Fruit fly (Drosophila melanogaster) whole organism, embryonic: Measurements from ENCODE around the gene CG31249.

Experiments
- Ada2b ChIP-seq: fragments of 200-800 bp; sonication (Bioruptor generic); IDR thresholded peaks from 2 replicates; pipeline ENCODE4 v1.3.6; 2022; ENCODE audit warnings: missing biosample characterization, missing genetic modification characterization
- Asciz ChIP-seq: fragments of 200-800 bp; sonication (Bioruptor generic); optimal IDR thresholded peaks from 2 replicates; lab custom pipeline; 2017; ENCODE audit warnings: missing biosample characterization, mild to moderate bottlenecking, missing genetic modification characterization, missing genetic modification reagents
- Atf6 ChIP-seq: fragments of 200-800 bp; sonication (Bioruptor generic); IDR thresholded peaks from 2 replicates; pipeline ENCODE4 v1.3.6; 2022; ENCODE audit warnings: missing biosample characterization, missing genetic modification characterization
- CG10959 ChIP-seq: fragments of 200-800 bp; sonication (Bioruptor generic); IDR thresholded peaks from 2 replicates; pipeline ENCODE4 v1.3.6; 2022; ENCODE audit warnings: missing biosample characterization, missing genetic modification characterization
- CG11504 ChIP-seq: fragments of 200-800 bp; sonication (Bioruptor generic); optimal IDR thresholded peaks from 3 replicates; lab custom pipeline; 2019; ENCODE audit warnings: missing biosample characterization, mild to moderate bottlenecking, missing genetic modification characterization, moderate library complexity
- CG11695 ChIP-seq: fragments of 200-800 bp; sonication (Bioruptor generic); IDR thresholded peaks from 3 replicates; pipeline ENCODE4 v1.3.6; 2022; ENCODE audit warnings: missing biosample characterization, missing genetic modification characterization
- CG12744 ChIP-seq: fragments of 200-800 bp; sonication (Bioruptor generic); optimal IDR thresholded peaks from 2 replicates; lab custom pipeline; 2016; ENCODE audit warnings: missing biosample characterization, missing genetic modification characterization
- CG13287 ChIP-seq: fragments of 200-800 bp; sonication (Bioruptor generic); IDR thresholded peaks from 2 replicates; pipeline ENCODE4 v1.3.6; 2022; ENCODE audit warnings: missing biosample characterization, missing genetic modification characterization; ENCODE audit not compliant: partially characterized antibody
- CG17186 ChIP-seq: fragments of 200-800 bp; sonication (Bioruptor generic); optimal IDR thresholded peaks from 3 replicates; lab custom pipeline; 2017; ENCODE audit warnings: missing biosample characterization, missing genetic modification reagents, missing genetic modification characterization
- CG17612 ChIP-seq: fragments of 200-800 bp; sonication (Bioruptor generic); IDR thresholded peaks from 2 replicates; pipeline ENCODE4 v1.3.6; 2022; ENCODE audit warnings: missing biosample characterization, missing genetic modification characterization
- CG18764 ChIP-seq: fragments of 200-800 bp; sonication (Bioruptor generic); optimal IDR thresholded peaks from 3 replicates; lab custom pipeline; 2016; ENCODE audit warnings: missing biosample characterization, missing genetic modification characterization
- CG34376 ChIP-seq: fragments of 200-800 bp; sonication (Bioruptor generic); optimal IDR thresholded peaks from 2 replicates; lab custom pipeline; 2018; ENCODE audit warnings: missing biosample characterization, mild to moderate bottlenecking, missing genetic modification characterization
- CG3847 ChIP-seq: fragments of 200-800 bp; sonication (Bioruptor generic); IDR thresholded peaks from 2 replicates; pipeline ENCODE4 v1.3.6; 2022; ENCODE audit warnings: missing biosample characterization, missing genetic modification characterization
- CG4820 ChIP-seq: fragments of 200-800 bp; sonication (Bioruptor generic); optimal IDR thresholded peaks from 3 replicates; lab custom pipeline; 2016; ENCODE audit warnings: missing biosample characterization, missing genetic modification characterization
- D19B ChIP-seq: fragments of 200-800 bp; sonication (Bioruptor generic); optimal IDR thresholded peaks from 2 replicates; lab custom pipeline; 2017; ENCODE audit warnings: missing biosample characterization, mild to moderate bottlenecking, missing genetic modification characterization
- Dek ChIP-seq: fragments of 200-800 bp; sonication (Bioruptor generic); optimal IDR thresholded peaks from 3 replicates; lab custom pipeline; 2019; ENCODE audit warnings: missing biosample characterization, mild to moderate bottlenecking, missing genetic modification characterization, moderate library complexity
- Dp ChIP-seq: fragments of 200-800 bp; sonication (Bioruptor generic); optimal IDR thresholded peaks from 2 replicates; lab custom pipeline; 2018; ENCODE audit warnings: missing biosample characterization, mild to moderate bottlenecking, missing genetic modification characterization, moderate library complexity
- Drgx ChIP-seq: fragments of 200-800 bp; sonication (Bioruptor generic); IDR thresholded peaks from 2 replicates; pipeline ENCODE4 v1.3.6; 2022; ENCODE audit warnings: missing biosample characterization, missing genetic modification characterization
- E2f1 ChIP-seq: fragments of 200-800 bp; sonication (Bioruptor generic); IDR thresholded peaks from 2 replicates; pipeline ENCODE4 v1.3.6; 2022; ENCODE audit warnings: missing biosample characterization, missing genetic modification characterization
- E2f2 ChIP-seq: fragments of 200-800 bp; sonication (Bioruptor generic); IDR thresholded peaks from 2 replicates; pipeline ENCODE4 v1.3.6; 2022; ENCODE audit warnings: missing biosample characterization, missing genetic modification characterization
- Ets97D ChIP-seq: fragments of 200-800 bp; sonication (Bioruptor generic); optimal IDR thresholded peaks from 3 replicates; lab custom pipeline; 2016; ENCODE audit warnings: missing biosample characterization, missing genetic modification characterization
- MESR4 ChIP-seq: fragments of 200-800 bp; sonication (Bioruptor generic); optimal IDR thresholded peaks from 2 replicates; lab custom pipeline; 2018; ENCODE audit warnings: missing biosample characterization, mild to moderate bottlenecking, missing genetic modification characterization, moderate library complexity
- Sin3A ChIP-seq: fragments of >200 bp; optimal IDR thresholded peaks from 2 replicates; lab custom pipeline; 2018
- Ssrp ChIP-seq: fragments of 200-800 bp; sonication (Bioruptor generic); optimal IDR thresholded peaks from 2 replicates; lab custom pipeline; 2018; ENCODE audit warnings: missing biosample characterization, mild to moderate bottlenecking, missing genetic modification characterization, moderate library complexity
- Xrp1 ChIP-seq: fragments of 200-800 bp; sonication (Bioruptor generic); IDR thresholded peaks from 2 replicates; pipeline ENCODE4 v1.3.6; 2022; ENCODE audit warnings: missing biosample characterization, missing genetic modification characterization
- al ChIP-seq: fragments of 200-800 bp; sonication (Bioruptor generic); IDR thresholded peaks from 2 replicates; pipeline ENCODE4 v1.3.6; 2022; ENCODE audit warnings: missing biosample characterization, missing genetic modification characterization
- amos ChIP-seq: fragments of 200-800 bp; sonication (Bioruptor generic); IDR thresholded peaks from 2 replicates; pipeline ENCODE4 v1.3.6; 2022; ENCODE audit warnings: missing biosample characterization, missing genetic modification characterization; ENCODE audit not compliant: partially characterized antibody
- bowl ChIP-seq: fragments of 200-800 bp; sonication (Bioruptor generic); IDR thresholded peaks from 2 replicates; pipeline ENCODE4 v1.3.6; 2022; ENCODE audit warnings: missing biosample characterization, missing genetic modification characterization
- chif ChIP-seq, 2 experiments: fragments of 200-800 bp; sonication (Bioruptor generic); optimal IDR thresholded peaks; 3 replicates each; lab custom pipeline; 2016; ENCODE audit warnings: missing biosample characterization in 2 of 2, missing genetic modification characterization in 2 of 2
- danr ChIP-seq: fragments of 200-800 bp; sonication (Bioruptor generic); IDR thresholded peaks from 2 replicates; pipeline ENCODE4 v1.3.6; 2022; ENCODE audit warnings: missing biosample characterization, missing genetic modification characterization
- en ChIP-seq: fragments of 200-800 bp; sonication (Bioruptor generic); optimal IDR thresholded peaks from 2 replicates; lab custom pipeline; 2016; ENCODE audit warnings: missing biosample characterization, missing genetic modification characterization
- esg ChIP-seq: fragments of 200-800 bp; sonication (Bioruptor generic); conservative IDR thresholded peaks from 2 replicates; pipeline ENCODE4 v1.3.6; 2022; ENCODE audit warnings: missing biosample characterization, missing genetic modification characterization
- gfzf ChIP-seq: fragments of 200-800 bp; sonication (Bioruptor generic); optimal IDR thresholded peaks from 2 replicates; lab custom pipeline; 2016; ENCODE audit warnings: missing biosample characterization, mild to moderate bottlenecking, missing genetic modification characterization, moderate library complexity
- grau ChIP-seq: fragments of 200-800 bp; optimal IDR thresholded peaks from 3 replicates; lab custom pipeline; 2019; ENCODE audit warnings: missing biosample characterization, mild to moderate bottlenecking, missing genetic modification characterization, moderate library complexity
- hkb ChIP-seq, 2 experiments: fragments of 200-800 bp in 1 of 2; fragments of >200 bp in 1 of 2; sonication (Bioruptor generic) in 1 of 2; IDR thresholded peaks in 1 of 2; optimal IDR thresholded peaks in 1 of 2; 2 replicates each; pipeline versions ENCODE4 v1.3.6 to Lab custom; 2017 to 2022; ENCODE audit warnings: missing biosample characterization in 1 of 2, missing genetic modification characterization in 1 of 2
- lbe ChIP-seq: fragments of 200-800 bp; sonication (Bioruptor generic); optimal IDR thresholded peaks from 2 replicates; lab custom pipeline; 2016; ENCODE audit warnings: missing biosample characterization, mild to moderate bottlenecking, missing genetic modification characterization
- luna ChIP-seq: fragments of 200-800 bp; sonication (Bioruptor generic); optimal IDR thresholded peaks from 2 replicates; lab custom pipeline; 2016; ENCODE audit warnings: missing biosample characterization, missing genetic modification characterization
- mirr ChIP-seq: fragments of 200-800 bp; sonication (Bioruptor generic); optimal IDR thresholded peaks from 3 replicates; lab custom pipeline; 2018; ENCODE audit warnings: missing biosample characterization, mild to moderate bottlenecking, missing genetic modification characterization
- nerfin-1 ChIP-seq: fragments of 200-800 bp; sonication (Bioruptor generic); optimal IDR thresholded peaks from 3 replicates; lab custom pipeline; 2019; ENCODE audit warnings: missing biosample characterization, mild to moderate bottlenecking, missing genetic modification characterization, moderate library complexity
- onecut ChIP-seq: fragments of 200-800 bp; sonication (Bioruptor generic); IDR thresholded peaks from 2 replicates; pipeline ENCODE4 v1.3.6; 2022; ENCODE audit warnings: missing biosample characterization, missing genetic modification characterization
- p53 ChIP-seq: fragments of 200-800 bp; sonication (Bioruptor generic); optimal IDR thresholded peaks from 2 replicates; lab custom pipeline; 2016; ENCODE audit warnings: missing biosample characterization, missing genetic modification characterization
- psq ChIP-seq: fragments of 200-800 bp; sonication (Bioruptor generic); optimal IDR thresholded peaks from 2 replicates; lab custom pipeline; 2017; ENCODE audit warnings: missing biosample characterization, missing genetic modification characterization
- pzg ChIP-seq: fragments of 200-800 bp; sonication (Bioruptor generic); optimal IDR thresholded peaks from 3 replicates; lab custom pipeline; 2018; ENCODE audit warnings: missing biosample characterization, mild to moderate bottlenecking, missing genetic modification characterization, moderate library complexity
- sim ChIP-seq: fragments of 200-800 bp; sonication (Bioruptor generic); IDR thresholded peaks from 2 replicates; pipeline ENCODE4 v1.3.6; 2022; ENCODE audit warnings: missing biosample characterization, missing genetic modification characterization
- sisA ChIP-seq: fragments of 200-800 bp; sonication (Bioruptor generic); IDR thresholded peaks from 2 replicates; pipeline ENCODE4 v1.3.6; 2022; ENCODE audit warnings: missing biosample characterization, missing genetic modification characterization
- tup ChIP-seq: fragments of 200-800 bp; sonication (Bioruptor generic); optimal IDR thresholded peaks from 2 replicates; lab custom pipeline; 2016; ENCODE audit warnings: missing biosample characterization, mild to moderate bottlenecking, missing genetic modification characterization, moderate library complexity
- wdn ChIP-seq: fragments of 200-800 bp; sonication (Bioruptor generic); IDR thresholded peaks from 2 replicates; pipeline ENCODE4 v1.3.6; 2022; ENCODE audit warnings: missing biosample characterization, missing genetic modification characterization
- wek ChIP-seq: fragments of 200-800 bp; sonication (Bioruptor generic); optimal IDR thresholded peaks from 3 replicates; lab custom pipeline; 2018; ENCODE audit warnings: missing biosample characterization, mild to moderate bottlenecking, missing genetic modification characterization, moderate library complexity
- zen2 ChIP-seq: fragments of 200-800 bp; sonication (Bioruptor generic); IDR thresholded peaks from 3 replicates; pipeline ENCODE4 v1.3.6; 2022; ENCODE audit warnings: missing biosample characterization, missing genetic modification characterization; ENCODE audit not compliant: partially characterized antibody

The CG31249 gene

DNA sequence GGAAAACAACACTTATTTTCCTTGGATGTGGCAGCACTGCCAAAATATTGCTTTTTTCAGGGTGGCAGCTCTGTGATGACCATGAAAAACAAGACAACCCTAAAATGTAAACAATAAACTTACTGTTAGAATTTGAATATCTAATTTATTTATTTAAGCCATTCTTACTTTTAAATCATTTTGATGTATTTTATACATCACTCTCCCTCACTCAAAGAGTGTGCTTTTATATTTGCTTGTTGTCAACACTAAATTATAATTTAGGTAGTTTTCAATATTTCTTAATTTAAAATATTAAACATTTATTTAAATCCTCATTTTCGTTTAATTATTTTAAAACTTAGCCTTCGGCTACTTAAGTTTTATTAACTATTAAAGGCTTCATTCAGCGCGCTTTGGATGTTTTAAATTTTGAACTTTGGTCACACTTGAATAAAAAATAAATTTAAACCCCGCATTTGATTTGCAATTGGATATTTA lies 16.0 kb downstream of the CG31249 start, which contains the start of the genes CG7523 and Mps1 (continued):
- TF ChIP-seq danr (GFP tag; lab: Robert Waterston, UW) = no peak
- no peak for TF ChIP-seq Atf6 (GFP tag; lab: Robert Waterston, UW)
- TF ChIP-seq esg (GFP tag; lab: Robert Waterston, UW) = no peak
- TF ChIP-seq Ets97D (GFP tag; lab: Kevin White, UChicago) = peak; percentile 57
- no peak for TF ChIP-seq Ssrp (tag; lab: Kevin White, UChicago)
- no peak for TF ChIP-seq sisA (GFP tag; lab: Robert Waterston, UW)
- TF ChIP-seq CG3847 = peak; percentile 63
- no peak for TF ChIP-seq Ada2b (GFP tag; lab: Robert Waterston, UW)
- no peak for TF ChIP-seq chif (GFP tag; optimal IDR thresholded peaks at IDR 0.05; lab: Kevin White, UChicago)
- TF ChIP-seq CG18764 (GFP tag; lab: Kevin White, UChicago) = no peak
- no peak for TF ChIP-seq CG12744 (GFP tag; lab: Kevin White, UChicago)
- TF ChIP-seq tup (GFP tag; lab: Kevin White, UChicago) = no peak
- peak; percentile 73 for TF ChIP-seq pzg (GFP tag; lab: Kevin White, UChicago)
- peak; percentile 48 for TF ChIP-seq Dek (tag; lab: Kevin White, UChicago)
- peak; percentile 78 for TF ChIP-seq Dp (GFP tag; lab: Kevin White, UChicago)
- TF ChIP-seq CG13287 (GFP tag; lab: Robert Waterston, UW) = peak; percentile 61
- no peak for TF ChIP-seq CG17186
- peak; percentile 49; the same call in 1 of the 2 replicates for TF ChIP-seq onecut (GFP tag; lab: Robert Waterston, UW)
- TF ChIP-seq hkb (optimal IDR thresholded peaks at IDR 0.05; lab: Kevin White, UChicago) = peak; percentile 3
- TF ChIP-seq hkb (GFP tag; IDR thresholded peaks at IDR 0.05; lab: Robert Waterston, UW) = no peak
- TF ChIP-seq E2f2 (GFP tag; lab: Robert Waterston, UW) = peak; percentile 83; the same call in 1 of the 2 replicates
- TF ChIP-seq D19B (GFP tag; lab: Kevin White, UChicago) = no peak
- no peak for TF ChIP-seq CG11695 (GFP tag; lab: Robert Waterston, UW)
- peak; percentile 30; the same call in 1 of the 2 replicates for TF ChIP-seq amos (GFP tag; lab: Robert Waterston, UW)
- no peak for TF ChIP-seq CG34376 (GFP tag; lab: Kevin White, UChicago)
- no peak for TF ChIP-seq psq (GFP tag; lab: Kevin White, UChicago)
- no peak for TF ChIP-seq mirr (GFP tag; lab: Kevin White, UChicago)

- TF ChIP-seq Asciz (GFP tag; lab: Kevin White, UChicago) = no peak
- TF ChIP-seq CG11504 (tag; lab: Kevin White, UChicago) = no peak
- no peak for TF ChIP-seq Drgx
- no peak for TF ChIP-seq E2f2 (GFP tag; lab: Robert Waterston, UW)
- TF ChIP-seq en (GFP tag; lab: Kevin White, UChicago) = no peak
- TF ChIP-seq al (GFP tag; lab: Robert Waterston, UW) = no peak
- TF ChIP-seq CG4820 = no peak
- no peak for TF ChIP-seq p53
- TF ChIP-seq grau = no peak
- peak; percentile 36 for TF ChIP-seq Sin3A (lab: Kevin White, UChicago)
- no peak for TF ChIP-seq E2f1 (GFP tag; lab: Robert Waterston, UW)
- TF ChIP-seq bowl (GFP tag; lab: Robert Waterston, UW) = no peak
- TF ChIP-seq lbe = no peak
- TF ChIP-seq Xrp1 (GFP tag; lab: Robert Waterston, UW) = peak; percentile 6; the same call in 1 of the 2 replicates
- TF ChIP-seq MESR4 (GFP tag; lab: Kevin White, UChicago) = peak; percentile 45
- no peak for TF ChIP-seq luna (GFP tag; lab: Kevin White, UChicago)
- TF ChIP-seq sim = no peak
- TF ChIP-seq zen2 (GFP tag; lab: Robert Waterston, UW) = no peak
- no peak for TF ChIP-seq CG10959 (GFP tag; lab: Robert Waterston, UW)
- no peak for TF ChIP-seq wek (GFP tag; lab: Kevin White, UChicago)
- TF ChIP-seq gfzf = no peak
- TF ChIP-seq CG17612 (GFP tag; lab: Robert Waterston, UW) = no peak
- peak; percentile 16 for TF ChIP-seq nerfin-1
- TF ChIP-seq wdn (GFP tag; lab: Robert Waterston, UW) = 0 out of 2 replicates have a peak, but pooled peaks have one; percentile 13
These were observed 16.5 kb downstream of the CG31249 start for dm6 chr3R:17670202-17670856.
